Worm (Caenorhabditis elegans) whole organism, mixed stage, embryonic: ENCODE measurements around the gene set-21.

ENCODE experiments used
- elt-3 ChIP-seq: fragments of 150-350 bp; optimal IDR thresholded peaks from 2 replicates; lab custom pipeline; 2014; ENCODE audit warnings: missing biosample characterization, missing genetic modification characterization
- nhr-28 ChIP-seq: fragments of 150-350 bp; optimal IDR thresholded peaks from 2 replicates; lab custom pipeline; 2014; ENCODE audit warnings: missing biosample characterization, missing genetic modification characterization

DNA sequence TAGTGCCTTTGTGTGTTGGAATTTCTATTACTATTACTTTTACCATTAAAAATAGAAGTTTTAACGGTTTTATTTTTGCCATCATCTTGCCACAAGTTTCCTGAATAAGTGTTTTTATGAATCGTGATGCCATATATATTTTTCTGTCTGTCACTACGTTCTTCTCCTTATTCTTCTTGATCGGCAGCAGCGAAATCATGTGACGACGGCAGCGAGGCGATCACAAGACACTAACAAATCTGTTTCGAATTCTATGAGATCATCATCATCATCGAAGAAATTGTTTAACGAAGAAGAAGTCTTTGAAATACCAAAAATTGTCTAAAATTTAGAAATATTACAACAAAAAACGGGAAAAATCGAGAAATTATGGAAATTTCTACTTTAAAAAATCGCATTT is 11.8 kb downstream of the set-21 start:
- no peak for TF ChIP-seq elt-3 (tag; lab: Kevin White, UChicago)
- TF ChIP-seq nhr-28: no peak
